Worm (Caenorhabditis elegans): ENCODE data around the gene F07E5.13.
"Not testable (repeated sequence)": the region's sequence is repeated elsewhere in the genome, so short reads cannot be mapped to it uniquely, and the experiment has no call there.

F07E5.13 gene

DNA sequence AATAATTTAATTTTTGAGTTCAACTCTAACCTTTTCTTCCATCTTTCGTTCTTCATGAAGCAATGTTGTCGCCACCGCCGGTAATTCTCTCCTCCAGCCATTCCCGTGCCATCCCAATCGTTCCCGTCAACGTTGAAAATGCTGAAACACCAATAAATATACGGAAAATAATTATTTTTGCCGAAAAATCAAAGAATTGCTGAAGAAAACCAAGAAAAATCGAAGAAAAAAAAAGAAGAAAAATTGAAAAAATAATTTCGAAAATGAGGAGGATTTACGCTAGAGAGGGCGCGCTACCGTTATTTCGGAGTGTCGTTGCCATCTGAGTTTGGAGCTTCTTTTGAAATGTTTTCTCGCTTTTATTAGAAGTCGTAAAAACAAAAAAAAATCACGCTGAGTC is 40.4 kb downstream of the F07E5.13 start, which contains the start of gene cya-2:
cya-2 (minus strand) TSS at position 101 of the 400 bp plus-strand sequence.
- not testable (repeated sequence) for TF ChIP-seq hnd-1 (tag; optimal IDR thresholded peaks at IDR 0.05); aly-1 (tag; optimal IDR thresholded peaks at IDR 0.05); tbx-11 (GFP tag; IDR thresholded peaks at IDR 0.05)

DNA sequence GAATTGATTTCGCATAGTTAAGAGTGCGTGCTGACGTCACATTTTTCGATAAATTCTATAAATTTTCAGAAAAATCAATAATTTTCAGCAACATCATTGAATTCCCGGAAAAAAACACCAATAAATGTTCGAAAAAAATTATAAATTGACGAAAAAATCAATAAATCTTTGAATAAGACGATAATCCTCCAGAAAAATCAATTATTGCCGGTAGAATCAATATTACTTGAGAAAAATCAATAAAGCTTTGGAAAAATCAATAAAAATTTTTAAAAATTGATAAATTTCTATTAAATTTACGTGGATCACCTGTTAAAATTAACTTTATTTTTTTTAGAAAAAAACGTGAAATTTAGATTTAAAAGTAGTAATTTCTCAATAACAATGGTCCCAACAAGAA is 50.0 kb downstream of the F07E5.13 start:
- no peak for TF ChIP-seq ets-7 (tag; optimal IDR thresholded peaks at IDR 0.05)
- no peak for TF ChIP-seq B0310.2 (tag; optimal IDR thresholded peaks at IDR 0.05)
- no peak for TF ChIP-seq hnd-1 (tag; optimal IDR thresholded peaks at IDR 0.05)
- no peak for TF ChIP-seq tbx-37 (GFP tag; conservative IDR thresholded peaks at IDR 0.05)
- no peak for TF ChIP-seq hmg-4 (GFP tag; optimal IDR thresholded peaks at IDR 0.05)

DNA sequence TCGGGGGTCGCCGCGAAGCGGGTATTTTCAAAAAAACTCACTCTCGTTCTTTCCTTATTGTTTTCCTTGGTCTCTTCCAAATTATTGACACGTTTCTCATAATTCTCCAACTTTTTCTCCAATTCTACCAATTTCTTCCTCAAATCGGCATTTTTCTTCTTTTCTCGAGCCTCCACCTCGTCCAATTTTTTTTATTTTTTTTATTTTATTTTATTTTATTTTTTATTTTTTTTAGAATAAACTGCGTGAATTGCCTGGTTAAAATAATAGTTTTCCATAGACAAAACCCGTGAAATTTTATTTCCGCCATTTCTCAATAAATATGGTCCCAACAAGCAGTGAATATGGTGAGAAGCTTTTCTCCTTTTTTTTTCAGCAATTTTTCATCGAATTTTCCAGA is 51.2 kb downstream of the F07E5.13 start, which contains the start of gene F59H6.15:
F59H6.15 (plus strand) TSS at position 301 of the 400 bp plus-strand sequence.
- TF ChIP-seq tbx-37 (GFP tag; conservative IDR thresholded peaks at IDR 0.05), result no peak
- no peak for TF ChIP-seq ceh-36 (tag; optimal IDR thresholded peaks at IDR 0.05)
- no peak for TF ChIP-seq tbx-11 (GFP tag; IDR thresholded peaks at IDR 0.05)
- no peak for TF ChIP-seq hmg-4 (GFP tag; optimal IDR thresholded peaks at IDR 0.05)
- no peak for TF ChIP-seq flt-1 (GFP tag; IDR thresholded peaks at IDR 0.05)
- TF ChIP-seq ama-1 (optimal IDR thresholded peaks at IDR 0.05), result no peak
- no peak for TF ChIP-seq ceh-13 (GFP tag; optimal IDR thresholded peaks at IDR 0.05)
- no peak for TF ChIP-seq tra-4 (tag; optimal IDR thresholded peaks at IDR 0.05)
- TF ChIP-seq F13C5.2 (tag; optimal IDR thresholded peaks at IDR 0.05), result no peak
- no peak for TF ChIP-seq aly-1 (tag; optimal IDR thresholded peaks at IDR 0.05)
- no peak for TF ChIP-seq B0310.2 (tag; optimal IDR thresholded peaks at IDR 0.05)
- no peak for TF ChIP-seq sea-1 (GFP tag; conservative IDR thresholded peaks at IDR 0.05)
- no peak for TF ChIP-seq hmbx-1 (tag; optimal IDR thresholded peaks at IDR 0.05)
- TF ChIP-seq scrt-1 (GFP tag; IDR thresholded peaks at IDR 0.05), result no peak
- no peak for TF ChIP-seq hnd-1 (tag; optimal IDR thresholded peaks at IDR 0.05)
- TF ChIP-seq pes-1 (GFP tag; IDR thresholded peaks at IDR 0.05), result no peak
- no peak for TF ChIP-seq ets-7 (tag; optimal IDR thresholded peaks at IDR 0.05)

DNA sequence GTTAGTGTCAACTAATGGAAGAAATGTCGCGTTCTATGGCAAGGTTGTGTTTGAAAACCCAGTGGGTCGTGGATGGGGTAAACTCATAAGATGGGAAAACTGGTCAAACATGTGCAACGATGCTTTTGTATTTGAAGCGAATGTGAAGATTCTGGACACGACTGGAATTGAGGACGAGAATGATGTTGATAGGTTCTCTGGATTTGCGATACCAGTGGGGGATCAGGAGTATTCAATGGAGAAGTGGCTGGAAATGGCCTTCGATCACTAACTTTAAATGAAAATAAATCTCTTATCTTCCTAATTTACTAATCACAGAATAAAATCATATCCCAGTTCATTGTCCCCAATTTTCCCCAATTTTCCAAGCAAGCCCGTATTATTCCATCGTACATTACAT is 52.7 kb downstream of the F07E5.13 start:
- no peak for TF ChIP-seq scrt-1 (GFP tag; IDR thresholded peaks at IDR 0.05)
- no peak for TF ChIP-seq hnd-1 (tag; optimal IDR thresholded peaks at IDR 0.05)

Measured in whole organism, early embryonic.